Fruit fly (Drosophila melanogaster) whole organism, adult: ENCODE data around the gene RpL36.
"Not testable (repeated sequence)": the region's sequence is repeated elsewhere in the genome, so short reads cannot be mapped to it uniquely, and the experiment has no call there.

ENCODE experiments used
- CG11617 ChIP-seq: fragments of 200-800 bp; sonication (Bioruptor generic); optimal IDR thresholded peaks from 2 replicates; lab custom pipeline; 2017; ENCODE audit warnings: mild to moderate bottlenecking, missing biosample characterization, missing genetic modification reagents, missing genetic modification characterization
- CG12768 ChIP-seq: fragments of 200-800 bp; sonication (Bioruptor generic); optimal IDR thresholded peaks from 2 replicates; lab custom pipeline; 2017; ENCODE audit warnings: missing biosample characterization, missing genetic modification characterization, mild to moderate bottlenecking, moderate library complexity, missing genetic modification reagents
- CG14711 ChIP-seq: fragments of 200-800 bp; sonication (Bioruptor generic); optimal IDR thresholded peaks from 2 replicates; lab custom pipeline; 2018; ENCODE audit warnings: missing biosample characterization, mild to moderate bottlenecking, missing genetic modification characterization, moderate library complexity
- CG1620 ChIP-seq: fragments of 200-800 bp; sonication (Bioruptor generic); optimal IDR thresholded peaks from 2 replicates; lab custom pipeline; 2016; ENCODE audit warnings: missing biosample characterization, missing genetic modification characterization
- CG33017 ChIP-seq: fragments of 200-800 bp; sonication (Bioruptor generic); optimal IDR thresholded peaks from 2 replicates; lab custom pipeline; 2018; ENCODE audit warnings: missing biosample characterization, mild to moderate bottlenecking, missing genetic modification characterization, moderate library complexity
- CG5204 ChIP-seq: fragments of 200-800 bp; sonication (Bioruptor generic); optimal IDR thresholded peaks from 2 replicates; lab custom pipeline; 2016; ENCODE audit warnings: missing biosample characterization, missing genetic modification characterization
- CG7045 ChIP-seq: fragments of 200-800 bp; sonication (Bioruptor generic); optimal IDR thresholded peaks from 2 replicates; lab custom pipeline; 2017; ENCODE audit warnings: missing biosample characterization, mild to moderate bottlenecking, missing genetic modification characterization
- CG7101 ChIP-seq: fragments of 200-800 bp; sonication (Bioruptor generic); optimal IDR thresholded peaks from 2 replicates; lab custom pipeline; 2018; ENCODE audit warnings: missing biosample characterization, mild to moderate bottlenecking, missing genetic modification characterization, moderate library complexity
- Clk ChIP-seq: fragments of 200-800 bp; sonication (Bioruptor generic); optimal IDR thresholded peaks from 2 replicates; lab custom pipeline; 2017; ENCODE audit warnings: missing biosample characterization, missing genetic modification characterization
- Crg-1 ChIP-seq: fragments of 200-800 bp; sonication (Bioruptor generic); optimal IDR thresholded peaks from 2 replicates; lab custom pipeline; 2016; ENCODE audit warnings: missing biosample characterization, missing genetic modification characterization
- Hr96 ChIP-seq: fragments of 200-800 bp; sonication (Bioruptor generic); optimal IDR thresholded peaks from 2 replicates; lab custom pipeline; 2016; ENCODE audit warnings: missing biosample characterization, missing genetic modification characterization
- Mnt ChIP-seq: fragments of 200-800 bp; sonication (Bioruptor generic); optimal IDR thresholded peaks from 2 replicates; lab custom pipeline; 2016; ENCODE audit warnings: missing biosample characterization, mild to moderate bottlenecking, missing genetic modification characterization
- bab1 ChIP-seq: fragments of 200-800 bp; sonication (Bioruptor generic); optimal IDR thresholded peaks from 3 replicates; lab custom pipeline; 2019; ENCODE audit warnings: missing biosample characterization, mild to moderate bottlenecking, missing genetic modification characterization, moderate library complexity
- cic ChIP-seq: fragments of 200-800 bp; sonication (Bioruptor generic); optimal IDR thresholded peaks from 2 replicates; lab custom pipeline; 2017; ENCODE audit warnings: missing biosample characterization, mild to moderate bottlenecking, missing genetic modification characterization, moderate library complexity
- cnc ChIP-seq, 2 experiments: fragments of >200 bp; optimal IDR thresholded peaks; 2 replicates each; lab custom pipeline; 2017
- kay ChIP-seq: fragments of 200-800 bp; sonication (Bioruptor generic); peaks from one replicate; lab custom pipeline; 2016; ENCODE audit warnings: missing biosample characterization, missing genetic modification characterization, borderline replicate concordance
- ovo ChIP-seq: fragments of 200-800 bp; sonication (Bioruptor generic); optimal IDR thresholded peaks from 2 replicates; lab custom pipeline; 2016; ENCODE audit warnings: missing biosample characterization, missing genetic modification characterization
- pad ChIP-seq: fragments of 200-800 bp; sonication (Bioruptor generic); optimal IDR thresholded peaks from 3 replicates; lab custom pipeline; 2017; ENCODE audit warnings: missing biosample characterization, missing genetic modification characterization, mild to moderate bottlenecking, moderate library complexity, missing genetic modification reagents
- tj ChIP-seq: fragments of 200-800 bp; sonication (Bioruptor generic); optimal IDR thresholded peaks from 3 replicates; lab custom pipeline; 2017; ENCODE audit warnings: missing biosample characterization, mild to moderate bottlenecking, missing genetic modification characterization, moderate library complexity
- toe ChIP-seq: fragments of 200-800 bp; sonication (Bioruptor generic); optimal IDR thresholded peaks from 2 replicates; lab custom pipeline; 2016; ENCODE audit warnings: missing biosample characterization, missing genetic modification characterization

RpL36 gene

DNA sequence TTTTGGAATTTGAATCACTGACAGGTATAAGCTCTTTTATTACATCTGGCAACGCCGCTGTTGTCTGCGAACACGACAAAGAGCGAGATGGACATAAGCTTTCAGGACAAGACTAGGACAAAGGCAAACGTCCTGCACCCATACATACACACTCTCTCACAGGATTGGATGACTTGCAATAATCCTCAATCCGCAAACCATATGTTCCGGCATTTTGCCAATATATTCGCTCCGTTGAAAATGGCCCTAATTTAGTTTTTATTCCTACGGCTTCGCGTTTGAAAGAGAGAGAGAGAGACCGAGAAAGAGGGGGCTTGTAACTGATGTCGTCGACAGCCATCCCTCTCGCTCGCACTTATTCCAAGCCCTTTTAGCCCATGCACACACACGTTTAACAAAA lies 24.9 kb upstream of the RpL36 start:
- TF ChIP-seq CG5204 (GFP tag; lab: Kevin White, UChicago) (no peak), CG33017 (no peak), ovo (GFP tag; lab: Kevin White, UChicago) (no peak), Hr96 (no peak), tj (no peak), cic (GFP tag; lab: Kevin White, UChicago) (no peak), CG11617 (GFP tag; lab: Kevin White, UChicago) (no peak), Clk (GFP tag; lab: Kevin White, UChicago) (no peak), bab1 (no peak), CG1620 (no peak), kay (GFP tag; lab: Kevin White, UChicago) (no peak), CG12768 (GFP tag; lab: Kevin White, UChicago) (no peak), pad (GFP tag; lab: Kevin White, UChicago) (peak; percentile 53), Mnt (GFP tag; lab: Kevin White, UChicago) (peak; percentile 81), cnc (optimal IDR thresholded peaks at IDR 0.05; lab: Kevin White, UChicago) (no peak), CG7101 (tag; lab: Kevin White, UChicago) (no peak), Crg-1 (GFP tag; lab: Kevin White, UChicago) (no peak), CG14711 (tag; lab: Kevin White, UChicago) (peak; percentile 43), toe (no peak), CG7045 (GFP tag; lab: Kevin White, UChicago) (no peak)

DNA sequence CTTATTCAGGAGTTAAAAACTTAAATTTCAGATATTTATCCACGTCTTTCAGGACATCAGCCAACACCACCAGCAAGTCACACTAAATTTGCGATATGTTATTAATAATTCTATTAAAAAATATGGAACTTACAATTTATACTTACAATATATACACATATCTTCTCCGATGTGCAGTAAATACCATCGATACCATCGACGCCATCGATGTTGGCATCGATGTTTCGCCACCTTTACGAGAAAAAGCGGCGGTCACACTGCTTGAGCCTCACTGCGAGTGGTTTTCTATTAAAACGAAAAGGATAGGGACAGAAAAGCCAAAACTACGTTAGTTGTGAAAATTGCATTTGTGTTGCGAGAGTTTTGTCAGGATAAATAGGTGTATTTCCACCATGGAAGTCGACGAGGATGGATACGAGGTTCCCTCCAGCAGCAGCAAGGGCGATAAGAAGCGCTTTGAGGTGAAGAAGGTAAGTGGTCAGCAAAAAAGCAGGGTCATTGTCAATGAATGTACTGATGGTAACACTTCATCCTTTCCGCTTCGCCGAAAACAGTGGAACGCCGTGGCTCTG lies 17.9 kb upstream of the RpL36 start, which contains the start of gene Roc1a:
Roc1a (plus strand) TSS at position 249 of the 572 bp plus-strand sequence.
- no peak for TF ChIP-seq toe
- no peak for TF ChIP-seq CG33017
- TF ChIP-seq pad (GFP tag; lab: Kevin White, UChicago) = peak; percentile 14
- peak; percentile 53 for TF ChIP-seq tj
- peak; percentile 9 for TF ChIP-seq CG1620
- peak; percentile 5 for TF ChIP-seq Mnt (GFP tag; lab: Kevin White, UChicago)
- TF ChIP-seq ovo (GFP tag; lab: Kevin White, UChicago) = peak; percentile 12
- peak; percentile 20 for TF ChIP-seq CG11617 (GFP tag; lab: Kevin White, UChicago)
- TF ChIP-seq bab1 = peak; percentile 34
- no peak for TF ChIP-seq CG12768 (GFP tag; lab: Kevin White, UChicago)
- no peak for TF ChIP-seq cic (GFP tag; lab: Kevin White, UChicago)
- TF ChIP-seq CG7101 (tag; lab: Kevin White, UChicago) = peak; percentile 43
- no peak for TF ChIP-seq Crg-1 (GFP tag; lab: Kevin White, UChicago)

DNA sequence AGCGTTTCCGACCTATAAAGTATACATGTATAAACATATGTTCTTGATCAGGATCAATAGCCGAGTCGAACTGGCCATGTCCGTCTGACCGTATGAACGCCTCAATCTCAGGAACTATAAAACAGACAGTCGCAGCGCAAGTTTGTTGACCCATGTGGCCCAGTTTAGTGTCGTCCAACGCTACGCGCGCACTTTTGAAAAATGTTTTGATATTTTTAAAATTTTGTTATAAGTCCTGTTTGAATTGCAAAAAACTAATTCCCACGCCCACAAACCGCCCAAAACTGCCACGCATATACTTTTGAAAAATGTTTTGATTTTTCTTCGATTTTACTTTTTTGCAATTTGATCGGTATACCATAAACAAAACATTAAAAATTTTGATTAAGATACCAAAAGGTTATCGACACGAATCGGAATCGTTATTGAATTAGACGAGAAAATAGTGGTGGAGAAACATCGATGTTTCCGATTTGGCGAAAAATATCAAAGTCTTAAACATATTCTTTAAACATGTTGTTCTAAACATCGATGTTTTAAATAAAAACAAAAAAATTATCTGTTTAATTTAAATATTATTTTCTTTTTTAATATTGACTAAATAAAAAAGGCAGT lies 17.2 kb upstream of the RpL36 start:
- TF ChIP-seq bab1 = peak; percentile 14
- no peak for TF ChIP-seq toe
- TF ChIP-seq CG14711 (tag; lab: Kevin White, UChicago) = no peak
- TF ChIP-seq Clk (GFP tag; lab: Kevin White, UChicago) = no peak

DNA sequence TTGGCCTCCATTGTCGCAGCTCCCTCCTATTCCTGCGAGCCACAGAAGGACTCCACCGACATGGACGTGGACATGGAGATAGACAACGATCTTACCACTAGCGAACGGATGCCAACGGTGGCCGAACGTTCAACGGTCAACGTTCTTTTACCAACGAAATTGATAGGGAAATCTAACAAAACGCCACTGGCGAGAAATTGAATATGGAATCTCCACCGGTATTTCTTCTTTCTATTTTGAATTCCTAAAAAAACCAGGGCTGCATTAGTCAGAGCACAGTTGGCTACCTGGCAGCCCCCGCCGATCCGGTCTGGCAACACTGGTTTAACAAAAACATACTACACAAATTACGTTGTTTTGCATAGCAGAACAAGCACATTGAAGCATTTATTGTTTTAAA lies 15.2 kb upstream of the RpL36 start, which contains the start of gene CG13367:
CG13367 (plus strand) TSS at position 301 of the 400 bp plus-strand sequence.
- TF ChIP-seq cnc (optimal IDR thresholded peaks at IDR 0.05; lab: Kevin White, UChicago); Clk (GFP tag; lab: Kevin White, UChicago); kay (GFP tag; lab: Kevin White, UChicago): not testable (repeated sequence)

DNA sequence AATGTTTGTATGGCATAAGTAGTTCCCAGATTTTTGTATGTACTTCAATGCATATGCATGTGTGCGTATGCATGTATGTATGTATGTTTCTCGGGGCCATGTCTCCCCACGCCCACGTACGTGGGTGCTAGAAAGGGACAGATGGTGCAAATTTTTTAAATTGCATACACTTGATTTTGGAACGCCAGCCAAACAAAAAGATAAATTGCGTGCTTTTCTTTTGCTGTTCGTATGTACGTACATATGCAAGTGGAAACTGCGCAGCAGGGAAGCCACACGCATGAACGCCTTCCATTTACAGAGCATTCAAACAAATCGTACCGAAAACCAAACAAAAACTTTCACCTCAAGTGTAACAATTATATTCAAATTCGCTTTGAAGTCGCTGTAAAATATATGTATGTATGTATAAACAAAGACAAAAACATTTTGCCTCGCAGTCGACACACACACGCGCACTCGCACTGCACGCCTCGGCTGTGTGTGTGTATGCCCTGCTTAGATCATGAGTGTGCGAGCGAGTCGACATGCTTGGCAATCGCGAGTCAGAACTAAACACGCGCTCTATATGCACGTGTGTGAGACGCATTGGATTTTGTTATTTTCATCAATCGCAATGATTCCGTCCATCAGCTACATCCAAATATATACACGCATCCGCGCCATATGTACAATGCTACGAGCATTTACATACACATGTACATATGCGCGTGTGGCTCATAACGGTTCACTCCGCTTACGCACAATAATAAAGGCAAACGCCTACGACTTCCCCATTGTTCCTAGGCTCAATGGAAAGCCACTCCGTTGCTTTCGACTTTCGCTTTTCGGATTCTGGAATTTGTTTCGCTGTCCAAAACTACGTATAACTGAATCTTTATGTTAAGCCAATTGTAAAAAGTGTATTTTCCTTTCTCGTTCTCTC lies 7.6 kb upstream of the RpL36 start:
- TF ChIP-seq Mnt (GFP tag; lab: Kevin White, UChicago) (peak; percentile 97), CG7101 (tag; lab: Kevin White, UChicago) (no peak), cic (GFP tag; lab: Kevin White, UChicago) (peak; percentile 12), ovo (GFP tag; lab: Kevin White, UChicago) (peak; percentile 74), tj (peak; percentile 78), CG12768 (GFP tag; lab: Kevin White, UChicago) (no peak), pad (GFP tag; lab: Kevin White, UChicago) (peak; percentile 64), cnc (optimal IDR thresholded peaks at IDR 0.05; lab: Kevin White, UChicago) (no peak), CG33017 (no peak)

DNA sequence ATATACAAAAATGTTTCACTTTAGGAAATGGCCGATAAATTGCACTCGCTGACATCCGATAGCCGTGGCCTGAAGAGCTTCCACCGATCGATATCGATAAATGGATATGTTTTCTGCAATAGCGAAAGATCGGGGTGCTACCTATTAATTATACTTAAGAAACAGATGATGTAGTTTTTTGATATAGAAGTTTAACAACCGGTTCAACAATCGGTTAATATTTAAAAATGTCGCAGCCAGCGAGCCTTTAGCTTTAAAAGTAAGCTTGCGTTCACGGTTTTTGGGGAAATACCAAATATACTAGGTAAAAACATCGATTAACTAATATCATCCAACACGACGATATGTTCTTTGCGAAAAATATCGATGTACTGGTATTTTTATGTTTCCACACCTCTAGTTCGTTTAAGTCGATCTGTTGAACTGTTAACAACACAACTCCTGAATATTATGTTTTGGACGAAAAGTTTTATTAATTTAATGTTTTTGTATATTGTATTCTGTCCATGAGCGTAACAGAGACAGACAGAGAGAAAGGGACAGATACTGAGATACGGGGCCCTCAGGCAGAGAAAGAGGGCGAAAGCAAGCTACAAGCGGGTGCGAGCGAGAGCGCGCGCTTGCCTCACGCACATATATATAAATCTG lies 6.3 kb upstream of the RpL36 start, which contains the start of gene Dredd:
Dredd (minus strand) TSS at position 51 of the 648 bp plus-strand sequence.
- TF ChIP-seq toe (no peak), CG7101 (tag; lab: Kevin White, UChicago) (peak; percentile 39), CG1620 (peak; percentile 5), CG11617 (GFP tag; lab: Kevin White, UChicago) (peak; percentile 53), Crg-1 (GFP tag; lab: Kevin White, UChicago) (no peak), CG5204 (GFP tag; lab: Kevin White, UChicago) (no peak), Clk (GFP tag; lab: Kevin White, UChicago) (no peak), kay (GFP tag; lab: Kevin White, UChicago) (no peak), cic (GFP tag; lab: Kevin White, UChicago) (no peak), Mnt (GFP tag; lab: Kevin White, UChicago) (peak; percentile 15), ovo (GFP tag; lab: Kevin White, UChicago) (no peak), CG33017 (no peak), bab1 (peak; percentile 35), tj (no peak), CG7045 (GFP tag; lab: Kevin White, UChicago) (no peak), CG14711 (tag; lab: Kevin White, UChicago) (peak; percentile 21), cnc (optimal IDR thresholded peaks at IDR 0.05; lab: Kevin White, UChicago) (no peak), CG12768 (GFP tag; lab: Kevin White, UChicago) (no peak), pad (GFP tag; lab: Kevin White, UChicago) (no peak), Hr96 (no peak)
